Worm (Caenorhabditis elegans) whole organism, L2 larva: ENCODE results near the gene snt-1.

Source experiments
- C34F6.9 ChIP-seq: fragments of 150-350 bp; optimal IDR thresholded peaks from 2 replicates; lab custom pipeline; 2014; ENCODE audit warnings: missing biosample characterization, missing genetic modification characterization
- F13H6.1 ChIP-seq: sonication (generic microtip); optimal IDR thresholded peaks from 2 replicates; lab custom pipeline; 2016; ENCODE audit warnings: missing genetic modification characterization, missing compliant biosample characterization
- R02D3.7 ChIP-seq: fragments of 150-350 bp; optimal IDR thresholded peaks from 2 replicates; lab custom pipeline; 2014; ENCODE audit warnings: missing biosample characterization, missing genetic modification characterization
- Y55F3AM.14 ChIP-seq: fragments of 200-800 bp; sonication (Bioruptor generic); optimal IDR thresholded peaks from 2 replicates; lab custom pipeline; 2018; ENCODE audit warnings: mild to moderate bottlenecking, missing genetic modification characterization, missing compliant biosample characterization
- ZK546.5 ChIP-seq: sonication (generic microtip); optimal IDR thresholded peaks from 2 replicates; lab custom pipeline; 2017; ENCODE audit warnings: missing biosample characterization, missing genetic modification characterization
- alr-1 ChIP-seq: fragments of 150-350 bp; optimal IDR thresholded peaks from 2 replicates; lab custom pipeline; 2014; ENCODE audit warnings: missing biosample characterization, missing genetic modification characterization
- aly-2 ChIP-seq: fragments of 150-350 bp; optimal IDR thresholded peaks from 2 replicates; lab custom pipeline; 2014; ENCODE audit warnings: missing biosample characterization, missing genetic modification characterization
- ama-1 ChIP-seq: fragments of 150-350 bp; optimal IDR thresholded peaks from 2 replicates; lab custom pipeline; 2018; ENCODE audit warnings: inconsistent platforms
- blmp-1 ChIP-seq: sonication (generic microtip); optimal IDR thresholded peaks from 2 replicates; lab custom pipeline; 2017; ENCODE audit warnings: missing genetic modification characterization, mild to moderate bottlenecking, missing compliant biosample characterization, antibody characterized with exemption, moderate library complexity; ENCODE audit not compliant: insufficient read depth
- ceh-16 ChIP-seq: fragments of 150-350 bp; optimal IDR thresholded peaks from 2 replicates; lab custom pipeline; 2014; ENCODE audit warnings: missing biosample characterization, missing genetic modification characterization
- ceh-82 ChIP-seq: fragments of 150-350 bp; optimal IDR thresholded peaks from 2 replicates; lab custom pipeline; 2014; ENCODE audit warnings: missing biosample characterization, missing genetic modification characterization
- crh-2 ChIP-seq: sonication (generic microtip); optimal IDR thresholded peaks from 2 replicates; lab custom pipeline; 2017; ENCODE audit warnings: missing biosample characterization, missing genetic modification characterization
- dmd-4 ChIP-seq: sonication (generic microtip); optimal IDR thresholded peaks from 2 replicates; lab custom pipeline; 2017; ENCODE audit warnings: missing biosample characterization, missing genetic modification characterization
- egl-27 ChIP-seq: sonication (generic microtip); optimal IDR thresholded peaks from 3 replicates; lab custom pipeline; 2017; ENCODE audit warnings: missing biosample characterization, missing genetic modification reagents, missing genetic modification characterization
- elt-1 ChIP-seq: fragments of 150-350 bp; optimal IDR thresholded peaks from 2 replicates; lab custom pipeline; 2014; ENCODE audit warnings: missing biosample characterization, missing genetic modification characterization
- elt-3 ChIP-seq: sonication (generic microtip); optimal IDR thresholded peaks from 2 replicates; lab custom pipeline; 2017; ENCODE audit warnings: missing biosample characterization, missing genetic modification characterization
- fos-1 ChIP-seq: fragments of 150-350 bp; optimal IDR thresholded peaks from 2 replicates; lab custom pipeline; 2014; ENCODE audit warnings: missing biosample characterization, missing genetic modification characterization
- gmeb-1 ChIP-seq: fragments of 150-350 bp; optimal IDR thresholded peaks from 2 replicates; lab custom pipeline; 2014; ENCODE audit warnings: missing biosample characterization, missing genetic modification characterization
- lin-11 ChIP-seq: fragments of 150-350 bp; sonication (generic microtip); optimal IDR thresholded peaks from 2 replicates; lab custom pipeline; 2014; ENCODE audit warnings: missing biosample characterization, missing genetic modification characterization, inconsistent platforms, mixed read lengths
- lin-13 ChIP-seq: fragments of 150-350 bp; optimal IDR thresholded peaks from 2 replicates; lab custom pipeline; 2014; ENCODE audit warnings: missing biosample characterization, missing genetic modification reagents, missing genetic modification characterization
- lin-39 ChIP-seq: fragments of 150-350 bp; optimal IDR thresholded peaks from 2 replicates; lab custom pipeline; 2014; ENCODE audit warnings: missing biosample characterization, missing genetic modification reagents, missing genetic modification characterization
- lsy-2 ChIP-seq, 2 experiments: fragments of 150-350 bp in 1 of 2; sonication (generic microtip) in 1 of 2; optimal IDR thresholded peaks; 2 replicates each; lab custom pipeline; 2014 to 2017; ENCODE audit warnings: missing biosample characterization in 2 of 2, missing genetic modification characterization in 2 of 2
- mab-5 ChIP-seq: fragments of 150-350 bp; optimal IDR thresholded peaks from 2 replicates; lab custom pipeline; 2014; ENCODE audit warnings: missing biosample characterization, missing genetic modification characterization
- mbf-1 ChIP-seq: sonication (generic microtip); optimal IDR thresholded peaks from 2 replicates; lab custom pipeline; 2017; ENCODE audit warnings: missing biosample characterization, missing genetic modification characterization
- mdl-1 ChIP-seq, 2 experiments: fragments of 150-350 bp in 1 of 2; sonication (generic microtip) in 1 of 2; optimal IDR thresholded peaks; 2 replicates each; lab custom pipeline; 2017; ENCODE audit warnings: missing biosample characterization in 2 of 2, missing genetic modification characterization in 2 of 2
- nhr-10 ChIP-seq: sonication (generic microtip); optimal IDR thresholded peaks from 2 replicates; lab custom pipeline; 2017; ENCODE audit warnings: missing biosample characterization, missing genetic modification characterization
- nhr-11 ChIP-seq: fragments of 150-350 bp; optimal IDR thresholded peaks from 2 replicates; lab custom pipeline; 2014; ENCODE audit warnings: missing biosample characterization, missing genetic modification characterization
- nhr-12 ChIP-seq: fragments of 150-350 bp; optimal IDR thresholded peaks from 2 replicates; lab custom pipeline; 2014; ENCODE audit warnings: missing biosample characterization, missing genetic modification characterization
- nhr-129 ChIP-seq: fragments of 150-350 bp; optimal IDR thresholded peaks from 2 replicates; lab custom pipeline; 2014; ENCODE audit warnings: missing biosample characterization, missing genetic modification characterization
- nhr-21 ChIP-seq: fragments of 150-350 bp; optimal IDR thresholded peaks from 2 replicates; lab custom pipeline; 2014; ENCODE audit warnings: missing biosample characterization, missing genetic modification characterization
- nhr-23 ChIP-seq: fragments of 150-350 bp; optimal IDR thresholded peaks from 2 replicates; lab custom pipeline; 2014; ENCODE audit warnings: missing biosample characterization, missing genetic modification reagents, missing genetic modification characterization
- nhr-237 ChIP-seq: fragments of 150-350 bp; optimal IDR thresholded peaks from 2 replicates; lab custom pipeline; 2014; ENCODE audit warnings: missing biosample characterization, missing genetic modification characterization
- nhr-25 ChIP-seq: fragments of 150-350 bp; sonication (generic microtip); optimal IDR thresholded peaks from 3 replicates; lab custom pipeline; 2014; ENCODE audit warnings: missing biosample characterization, missing genetic modification characterization
- nhr-6 ChIP-seq: fragments of 150-350 bp; optimal IDR thresholded peaks from 2 replicates; lab custom pipeline; 2014; ENCODE audit warnings: missing biosample characterization, missing genetic modification characterization
- nhr-77 ChIP-seq: fragments of 150-350 bp; optimal IDR thresholded peaks from 2 replicates; lab custom pipeline; 2014; ENCODE audit warnings: missing biosample characterization, missing genetic modification characterization
- peb-1 ChIP-seq: fragments of 150-350 bp; optimal IDR thresholded peaks from 2 replicates; lab custom pipeline; 2014; ENCODE audit warnings: missing biosample characterization, missing genetic modification characterization
- sem-4 ChIP-seq: fragments of 150-350 bp; optimal IDR thresholded peaks from 2 replicates; lab custom pipeline; 2014; ENCODE audit warnings: missing biosample characterization, missing genetic modification reagents, missing genetic modification characterization
- skn-1 ChIP-seq: sonication (generic microtip); optimal IDR thresholded peaks from 2 replicates; lab custom pipeline; 2017; ENCODE audit warnings: missing biosample characterization, missing genetic modification characterization
- sma-3 ChIP-seq: sonication (generic microtip); optimal IDR thresholded peaks from 2 replicates; lab custom pipeline; 2016; ENCODE audit warnings: missing genetic modification reagents, missing genetic modification characterization, missing compliant biosample characterization
- sma-9 ChIP-seq, 2 experiments: fragments of 150-350 bp in 1 of 2; sonication (generic microtip) in 1 of 2; optimal IDR thresholded peaks; 2 replicates each; lab custom pipeline; 2014 to 2016; ENCODE audit warnings: missing genetic modification characterization in 2 of 2, mild to moderate bottlenecking in 1 of 2, missing biosample characterization in 1 of 2, missing compliant biosample characterization in 1 of 2, missing genetic modification reagents in 1 of 2, moderate library complexity in 1 of 2
- snpc-4 ChIP-seq: fragments of 150-350 bp; optimal IDR thresholded peaks from 2 replicates; lab custom pipeline; 2014; ENCODE audit warnings: missing biosample characterization, missing genetic modification characterization
- unc-39 ChIP-seq: fragments of 150-350 bp; optimal IDR thresholded peaks from 2 replicates; lab custom pipeline; 2014; ENCODE audit warnings: missing biosample characterization, missing genetic modification characterization
- unc-55 ChIP-seq: fragments of 150-350 bp; sonication (generic microtip); optimal IDR thresholded peaks from 3 replicates; lab custom pipeline; 2014; ENCODE audit warnings: missing biosample characterization, missing genetic modification reagents, missing genetic modification characterization
- zag-1 ChIP-seq: fragments of 150-350 bp; optimal IDR thresholded peaks from 2 replicates; lab custom pipeline; 2014; ENCODE audit warnings: missing biosample characterization, missing genetic modification characterization
- ztf-1 ChIP-seq: fragments of 200-800 bp; sonication (Bioruptor generic); conservative IDR thresholded peaks from 2 replicates; pipeline ENCODE4 v1.3.6; 2022; ENCODE audit warnings: missing genetic modification characterization, missing compliant biosample characterization
- ztf-11 ChIP-seq: sonication (generic microtip); optimal IDR thresholded peaks from 2 replicates; lab custom pipeline; 2017; ENCODE audit warnings: missing biosample characterization, missing genetic modification characterization
- ztf-4 ChIP-seq: fragments of 150-350 bp; optimal IDR thresholded peaks from 2 replicates; lab custom pipeline; 2014; ENCODE audit warnings: missing biosample characterization, missing genetic modification characterization

Gene snt-1

ce11 chrII:6779104-6779503 is 31.7 kb upstream of the snt-1 start, which contains the start of gene T13C2.7:
TSS of gene T13C2.7 (plus strand) at chrII:6779404.
- TF ChIP-seq nhr-10 (tag; lab: Kevin White, UChicago) (no peak), nhr-25 (tag; lab: Kevin White, UChicago) (no peak), crh-2 (tag; lab: Kevin White, UChicago) (no peak), unc-55 (GFP tag; lab: Kevin White, UChicago) (no peak)
- TF ChIP-seq, all 48 proteins: peak for 0

- TF ChIP-seq mbf-1 (tag; lab: Kevin White, UChicago) (no peak), fos-1 (peak; percentile 64), egl-27 (tag; lab: Kevin White, UChicago) (no peak), ama-1 (lab: Kevin White, UChicago) (no peak), lin-11 (tag; lab: Kevin White, UChicago) (no peak), ceh-82 (no peak), ztf-11 (tag; lab: Kevin White, UChicago) (no peak), elt-1 (tag; lab: Kevin White, UChicago) (no peak)
These were observed 29.5 kb upstream of the snt-1 start for ce11 chrII:6781231-6781630.

- TF ChIP-seq nhr-25 (tag; lab: Kevin White, UChicago), result no peak
- TF ChIP-seq lin-13 (GFP tag; lab: Kevin White, UChicago), result no peak
- no peak for TF ChIP-seq skn-1
- no peak for TF ChIP-seq lin-39 (tag; lab: Kevin White, UChicago)
- TF ChIP-seq aly-2, result no peak
These were observed 28.8 kb upstream of the snt-1 start for ce11 chrII:6781983-6782382.

DNA sequence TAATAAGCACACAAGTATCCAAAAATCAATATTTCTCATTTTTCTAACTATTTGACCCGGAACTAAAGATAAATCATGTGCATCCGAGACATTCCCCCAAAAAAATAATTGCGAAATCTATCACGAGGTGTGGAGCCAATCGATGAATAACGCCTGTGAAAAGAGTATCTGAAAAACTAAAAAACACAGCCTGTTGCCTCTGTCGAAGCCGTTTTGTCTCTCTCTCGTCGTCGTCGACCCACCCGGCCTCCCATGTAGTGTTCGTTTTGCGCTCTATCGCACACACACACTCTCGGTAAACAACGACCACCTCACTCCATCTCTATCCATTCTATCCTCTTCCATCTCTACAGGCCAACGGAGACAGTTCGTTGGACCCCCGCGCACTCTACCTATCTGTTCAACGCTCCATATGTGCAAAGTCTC is 28.0 kb upstream of the snt-1 start:
- no peak for TF ChIP-seq nhr-21 (tag; lab: Kevin White, UChicago)
- no peak for TF ChIP-seq Y55F3AM.14 (GFP tag; lab: Kevin White, UChicago)
- TF ChIP-seq unc-55 (GFP tag; lab: Kevin White, UChicago), result peak; percentile 79
- no peak for TF ChIP-seq elt-3 (tag; lab: Kevin White, UChicago)
- TF ChIP-seq ama-1 (lab: Kevin White, UChicago), result no peak
- no peak for TF ChIP-seq egl-27 (tag; lab: Kevin White, UChicago)
- TF ChIP-seq mbf-1 (tag; lab: Kevin White, UChicago), result no peak
- TF ChIP-seq F13H6.1 (tag; lab: Kevin White, UChicago), result peak; percentile 39
- TF ChIP-seq sem-4, result no peak
- no peak for TF ChIP-seq ztf-11 (tag; lab: Kevin White, UChicago)
- no peak for TF ChIP-seq ceh-82
- no peak for TF ChIP-seq alr-1 (tag; lab: Kevin White, UChicago)
- TF ChIP-seq lsy-2 (tag; optimal IDR thresholded peaks at IDR 0.05; lab: Kevin White, UChicago), result peak; percentile 38 to 65
- TF ChIP-seq nhr-12 (tag; lab: Kevin White, UChicago), result no peak
- TF ChIP-seq crh-2 (tag; lab: Kevin White, UChicago), result no peak
- no peak for TF ChIP-seq ceh-16 (tag; lab: Kevin White, UChicago)
- no peak for TF ChIP-seq R02D3.7
- TF ChIP-seq nhr-25 (tag; lab: Kevin White, UChicago), result peak; percentile 59
- no peak for TF ChIP-seq nhr-6 (tag; lab: Kevin White, UChicago)
- TF ChIP-seq peb-1 (tag; lab: Kevin White, UChicago), result no peak
- TF ChIP-seq lin-39 (tag; lab: Kevin White, UChicago), result no peak
- peak; percentile 61 for TF ChIP-seq sma-9 (GFP tag; optimal IDR thresholded peaks at IDR 0.05; lab: Kevin White, UChicago)
- TF ChIP-seq sma-9 (tag; optimal IDR thresholded peaks at IDR 0.05; lab: Kevin White, UChicago), result no peak
- peak; percentile 64 for TF ChIP-seq lin-11 (tag; lab: Kevin White, UChicago)
- TF ChIP-seq dmd-4, result no peak
- no peak for TF ChIP-seq aly-2
- peak; percentile 3 for TF ChIP-seq blmp-1 (tag; lab: Kevin White, UChicago)
- TF ChIP-seq ZK546.5 (tag; lab: Kevin White, UChicago), result no peak
- no peak for TF ChIP-seq mdl-1 (tag; optimal IDR thresholded peaks at IDR 0.05; lab: Kevin White, UChicago)
- no peak for TF ChIP-seq zag-1
- peak; percentile 5 for TF ChIP-seq mab-5
- TF ChIP-seq snpc-4, result no peak
- TF ChIP-seq ztf-4 (tag; lab: Kevin White, UChicago), result peak; percentile 48
- peak; percentile 22 for TF ChIP-seq sma-3
- TF ChIP-seq nhr-237, result no peak
- no peak for TF ChIP-seq elt-1 (tag; lab: Kevin White, UChicago)
- no peak for TF ChIP-seq nhr-10 (tag; lab: Kevin White, UChicago)
- TF ChIP-seq nhr-129 (tag; lab: Kevin White, UChicago), result peak; percentile 71
- TF ChIP-seq nhr-77 (tag; lab: Kevin White, UChicago), result no peak
- TF ChIP-seq ztf-1 (GFP tag; lab: Robert Waterston, UW), result no peak
- TF ChIP-seq nhr-11 (tag; lab: Kevin White, UChicago), result no peak
- TF ChIP-seq unc-39 (tag; lab: Kevin White, UChicago), result no peak
- no peak for TF ChIP-seq nhr-23 (tag; lab: Kevin White, UChicago)
- TF ChIP-seq gmeb-1 (tag; lab: Kevin White, UChicago), result no peak
- no peak for TF ChIP-seq skn-1
- peak; percentile 96 for TF ChIP-seq C34F6.9 (tag; lab: Kevin White, UChicago)
